Fruit fly (Drosophila melanogaster) whole organism, prepupa: ENCODE data around the gene Uba2.

Experiments
- CG10631 ChIP-seq: fragments of 200-800 bp; sonication (Bioruptor generic); optimal IDR thresholded peaks from 2 replicates; lab custom pipeline; 2016; ENCODE audit warnings: missing biosample characterization, missing genetic modification characterization
- CG10669 ChIP-seq: fragments of 200-800 bp; sonication (Bioruptor generic); optimal IDR thresholded peaks from 3 replicates; lab custom pipeline; 2018; ENCODE audit warnings: missing biosample characterization, mild to moderate bottlenecking, missing genetic modification characterization, moderate library complexity
- CG11294 ChIP-seq: fragments of 200-800 bp; sonication (Bioruptor generic); IDR thresholded peaks from 2 replicates; pipeline ENCODE4 v1.3.6; 2022; ENCODE audit warnings: missing biosample characterization, missing genetic modification characterization
- CG11762 ChIP-seq: fragments of 200-800 bp; sonication (Bioruptor generic); optimal IDR thresholded peaks from 3 replicates; lab custom pipeline; 2016; ENCODE audit warnings: missing biosample characterization, missing genetic modification characterization; ENCODE audit not compliant: insufficient read depth
- CG11902 ChIP-seq: fragments of 200-800 bp; sonication (Bioruptor generic); optimal IDR thresholded peaks from 3 replicates; lab custom pipeline; 2016; ENCODE audit warnings: missing biosample characterization, missing genetic modification characterization
- CG15336 ChIP-seq: fragments of 200-800 bp; sonication (Bioruptor generic); IDR thresholded peaks from 2 replicates; pipeline ENCODE4 v1.3.6; 2022; ENCODE audit warnings: missing biosample characterization, missing genetic modification characterization
- CG1621 ChIP-seq: fragments of 200-800 bp; sonication (Bioruptor generic); optimal IDR thresholded peaks from 3 replicates; lab custom pipeline; 2018; ENCODE audit warnings: missing biosample characterization, mild to moderate bottlenecking, missing genetic modification characterization
- CG16779 ChIP-seq: fragments of 200-800 bp; sonication (Bioruptor generic); optimal IDR thresholded peaks from 3 replicates; lab custom pipeline; 2017; ENCODE audit warnings: missing biosample characterization, mild to moderate bottlenecking, missing genetic modification characterization
- CG3032 ChIP-seq: fragments of 200-800 bp; optimal IDR thresholded peaks from 2 replicates; lab custom pipeline; 2019; ENCODE audit warnings: missing biosample characterization, mild to moderate bottlenecking, missing genetic modification characterization, moderate library complexity
- CG31627 ChIP-seq: fragments of 200-800 bp; sonication (Bioruptor generic); optimal IDR thresholded peaks from 3 replicates; lab custom pipeline; 2016; ENCODE audit warnings: missing biosample characterization, missing genetic modification characterization
- CG32006 ChIP-seq: fragments of 200-800 bp; sonication (Bioruptor generic); optimal IDR thresholded peaks from 3 replicates; lab custom pipeline; 2017; ENCODE audit warnings: missing biosample characterization, mild to moderate bottlenecking, missing genetic modification characterization
- CG34406 ChIP-seq: fragments of 200-800 bp; sonication (Bioruptor generic); optimal IDR thresholded peaks from 3 replicates; lab custom pipeline; 2016; ENCODE audit warnings: missing biosample characterization, missing genetic modification characterization
- CG3919 ChIP-seq: fragments of 200-800 bp; sonication (Bioruptor generic); optimal IDR thresholded peaks from 3 replicates; lab custom pipeline; 2016; ENCODE audit warnings: missing biosample characterization, missing genetic modification characterization
- CG6163 ChIP-seq: fragments of 200-800 bp; sonication (Bioruptor generic); IDR thresholded peaks from 3 replicates; pipeline ENCODE4 v1.3.6; 2022; ENCODE audit warnings: missing biosample characterization, missing genetic modification characterization
- CG6276 ChIP-seq: fragments of 200-800 bp; sonication (Bioruptor generic); optimal IDR thresholded peaks from 2 replicates; lab custom pipeline; 2017; ENCODE audit warnings: missing biosample characterization, mild to moderate bottlenecking, missing genetic modification characterization
- CG6792 ChIP-seq: fragments of 200-800 bp; sonication (Bioruptor generic); optimal IDR thresholded peaks from 3 replicates; lab custom pipeline; 2016; ENCODE audit warnings: missing biosample characterization, missing genetic modification characterization
- CG6808 ChIP-seq: fragments of 200-800 bp; sonication (Bioruptor generic); optimal IDR thresholded peaks from 3 replicates; lab custom pipeline; 2017; ENCODE audit warnings: missing biosample characterization, missing genetic modification characterization, mild to moderate bottlenecking, moderate library complexity, missing genetic modification reagents
- CG8632 ChIP-seq: fragments of 200-800 bp; sonication (Bioruptor generic); optimal IDR thresholded peaks from 3 replicates; lab custom pipeline; 2016; ENCODE audit warnings: missing biosample characterization, missing genetic modification characterization
- CG9139 ChIP-seq: fragments of 200-800 bp; sonication (Bioruptor generic); optimal IDR thresholded peaks from 3 replicates; lab custom pipeline; 2017; ENCODE audit warnings: missing biosample characterization, mild to moderate bottlenecking, missing genetic modification characterization
- Eip78C ChIP-seq: fragments of 200-800 bp; sonication (Bioruptor generic); peaks from one replicate; lab custom pipeline; 2016; ENCODE audit warnings: missing biosample characterization, missing genetic modification characterization
- Eip93F ChIP-seq: fragments of 200-800 bp; sonication (Bioruptor generic); optimal IDR thresholded peaks from 2 replicates; lab custom pipeline; 2016; ENCODE audit warnings: missing biosample characterization, mild to moderate bottlenecking, missing genetic modification characterization
- Ets21C ChIP-seq: fragments of 200-800 bp; sonication (Bioruptor generic); optimal IDR thresholded peaks from 3 replicates; lab custom pipeline; 2016; ENCODE audit warnings: missing biosample characterization, missing genetic modification characterization
- Ets96B ChIP-seq: fragments of 200-800 bp; optimal IDR thresholded peaks from 2 replicates; lab custom pipeline; 2019; ENCODE audit warnings: missing biosample characterization, mild to moderate bottlenecking, missing genetic modification characterization, moderate library complexity
- Hr4 ChIP-seq: fragments of 200-800 bp; sonication (Bioruptor generic); optimal IDR thresholded peaks from 3 replicates; lab custom pipeline; 2016; ENCODE audit warnings: missing biosample characterization, missing genetic modification characterization
- Met ChIP-seq: fragments of 200-800 bp; sonication (Bioruptor generic); optimal IDR thresholded peaks from 3 replicates; lab custom pipeline; 2016; ENCODE audit warnings: missing biosample characterization, missing genetic modification characterization
- OdsH ChIP-seq: fragments of 200-800 bp; sonication (Bioruptor generic); optimal IDR thresholded peaks from 3 replicates; lab custom pipeline; 2016; ENCODE audit warnings: missing biosample characterization, missing genetic modification characterization
- Smox ChIP-seq: fragments of 200-800 bp; sonication (Bioruptor generic); optimal IDR thresholded peaks from 3 replicates; lab custom pipeline; 2016; ENCODE audit warnings: missing biosample characterization, missing genetic modification characterization
- Sox14 ChIP-seq: fragments of 200-800 bp; sonication (Bioruptor generic); optimal IDR thresholded peaks from 3 replicates; lab custom pipeline; 2016; ENCODE audit warnings: missing biosample characterization, missing genetic modification characterization
- achi ChIP-seq: fragments of 200-800 bp; sonication (Bioruptor generic); optimal IDR thresholded peaks from 3 replicates; lab custom pipeline; 2016; ENCODE audit warnings: missing biosample characterization, missing genetic modification characterization
- acj6 ChIP-seq: fragments of 200-800 bp; sonication (Bioruptor generic); optimal IDR thresholded peaks from 3 replicates; lab custom pipeline; 2016; ENCODE audit warnings: missing biosample characterization, missing genetic modification characterization
- cyc ChIP-seq: fragments of 200-800 bp; sonication (Bioruptor generic); optimal IDR thresholded peaks from 3 replicates; lab custom pipeline; 2016; ENCODE audit warnings: missing biosample characterization, missing genetic modification characterization
- dsx ChIP-seq: fragments of 200-800 bp; optimal IDR thresholded peaks from 3 replicates; lab custom pipeline; 2019; ENCODE audit warnings: missing biosample characterization, mild to moderate bottlenecking, missing genetic modification characterization, moderate library complexity; ENCODE audit not compliant: poor library complexity, severe bottlenecking
- eg ChIP-seq: fragments of 200-800 bp; sonication (Bioruptor generic); IDR thresholded peaks from 3 replicates; pipeline ENCODE4 v1.3.6; 2022; ENCODE audit warnings: missing biosample characterization, missing genetic modification characterization
- esn ChIP-seq: fragments of 200-800 bp; sonication (Bioruptor generic); optimal IDR thresholded peaks from 2 replicates; lab custom pipeline; 2016; ENCODE audit warnings: missing biosample characterization, mild to moderate bottlenecking, missing genetic modification characterization, moderate library complexity
- fkh ChIP-seq: fragments of 200-800 bp; sonication (Bioruptor generic); optimal IDR thresholded peaks from 3 replicates; lab custom pipeline; 2017; ENCODE audit warnings: missing biosample characterization, mild to moderate bottlenecking, missing genetic modification characterization, moderate library complexity
- lz ChIP-seq: fragments of 200-800 bp; sonication (Bioruptor generic); optimal IDR thresholded peaks from 3 replicates; lab custom pipeline; 2016; ENCODE audit warnings: missing biosample characterization, missing genetic modification characterization
- net ChIP-seq: fragments of 200-800 bp; sonication (Bioruptor generic); optimal IDR thresholded peaks from 3 replicates; lab custom pipeline; 2016; ENCODE audit warnings: missing biosample characterization, missing genetic modification characterization
- pdm3 ChIP-seq: fragments of 200-800 bp; sonication (Bioruptor generic); optimal IDR thresholded peaks from 3 replicates; lab custom pipeline; 2016; ENCODE audit warnings: missing biosample characterization, missing genetic modification characterization
- spab ChIP-seq: fragments of 200-800 bp; sonication (Bioruptor generic); optimal IDR thresholded peaks from 2 replicates; lab custom pipeline; 2017; ENCODE audit warnings: missing biosample characterization, mild to moderate bottlenecking, missing genetic modification characterization, missing genetic modification reagents
- ss ChIP-seq, 2 experiments: fragments of 200-800 bp; sonication (Bioruptor generic); optimal IDR thresholded peaks; 2 replicates in 1 of 2; 3 replicates in 1 of 2; lab custom pipeline; 2017 to 2018; ENCODE audit warnings: mild to moderate bottlenecking in 2 of 2, missing biosample characterization in 2 of 2, missing genetic modification characterization in 2 of 2, moderate library complexity in 1 of 2
- svp ChIP-seq: fragments of 200-800 bp; sonication (Bioruptor generic); peaks from one replicate; lab custom pipeline; 2016; ENCODE audit warnings: missing biosample characterization, missing genetic modification characterization
- topi ChIP-seq: fragments of 200-800 bp; sonication (Bioruptor generic); optimal IDR thresholded peaks from 3 replicates; lab custom pipeline; 2016; ENCODE audit warnings: missing biosample characterization, missing genetic modification characterization
- vri ChIP-seq: fragments of 200-800 bp; sonication (Bioruptor generic); optimal IDR thresholded peaks from 3 replicates; lab custom pipeline; 2016; ENCODE audit warnings: missing biosample characterization, mild to moderate bottlenecking, missing genetic modification characterization

Uba2 gene

dm6 chr3L:8157079-8157478 is 29.5 kb upstream of the Uba2 start (continued):
- TF ChIP-seq fkh (no peak), vri (GFP tag; lab: Kevin White, UChicago) (peak; percentile 24), CG31627 (GFP tag; lab: Kevin White, UChicago) (peak; percentile 58), CG8632 (GFP tag; lab: Kevin White, UChicago) (peak; percentile 62), CG9139 (GFP tag; lab: Kevin White, UChicago) (peak; percentile 21), CG11294 (GFP tag; lab: Robert Waterston, UW) (no peak), CG11762 (GFP tag; lab: Kevin White, UChicago) (peak; percentile 41)
- TF ChIP-seq, all 60 proteins: peak for 38

dm6 chr3L:8156199-8156598 is 28.6 kb upstream of the Uba2 start:
- no peak for TF ChIP-seq Ets21C (GFP tag; lab: Kevin White, UChicago)
- TF ChIP-seq Hr4 (GFP tag; lab: Kevin White, UChicago) = peak; percentile 15
- TF ChIP-seq ss (GFP tag; optimal IDR thresholded peaks at IDR 0.05; lab: Kevin White, UChicago) = peak in 1 of 2 experiments; percentile 22
- peak; percentile 42 for TF ChIP-seq CG3919
- TF ChIP-seq CG6163 (GFP tag; lab: Robert Waterston, UW) = peak; percentile 68
- TF ChIP-seq eg (GFP tag; lab: Robert Waterston, UW) = peak; percentile 44; the same call in 1 of the 3 replicates
- peak; percentile 75 for TF ChIP-seq svp
- no peak for TF ChIP-seq CG6792
- no peak for TF ChIP-seq CG16779 (tag; lab: Kevin White, UChicago)
- peak; percentile 34 for TF ChIP-seq CG3032 (tag; lab: Kevin White, UChicago)
- peak; percentile 11 for TF ChIP-seq cyc (GFP tag; lab: Kevin White, UChicago)
- peak; percentile 31 for TF ChIP-seq pdm3 (GFP tag; lab: Kevin White, UChicago)
- TF ChIP-seq CG34406 (GFP tag; lab: Kevin White, UChicago) = peak; percentile 45
- TF ChIP-seq vri (GFP tag; lab: Kevin White, UChicago) = no peak
- TF ChIP-seq CG1621 (tag; lab: Kevin White, UChicago) = no peak
- peak; percentile 22 for TF ChIP-seq topi (GFP tag; lab: Kevin White, UChicago)
- peak; percentile 29 for TF ChIP-seq Met (GFP tag; lab: Kevin White, UChicago)
- peak; percentile 29 for TF ChIP-seq CG8632 (GFP tag; lab: Kevin White, UChicago)
- no peak for TF ChIP-seq CG10631
- TF ChIP-seq dsx (GFP tag; lab: Kevin White, UChicago) = no peak
- peak; percentile 16 for TF ChIP-seq CG10669
- no peak for TF ChIP-seq spab (GFP tag; lab: Kevin White, UChicago)
- TF ChIP-seq CG6808 = no peak
- no peak for TF ChIP-seq Sox14
- peak; percentile 22 for TF ChIP-seq CG32006
- TF ChIP-seq acj6 (GFP tag; lab: Kevin White, UChicago) = peak; percentile 28
- peak; percentile 17 for TF ChIP-seq OdsH (GFP tag; lab: Kevin White, UChicago)
- no peak for TF ChIP-seq achi (GFP tag; lab: Kevin White, UChicago)
- TF ChIP-seq Eip78C (GFP tag; lab: Kevin White, UChicago) = peak; percentile 78
- TF ChIP-seq esn (GFP tag; lab: Kevin White, UChicago) = peak; percentile 21
- TF ChIP-seq Ets96B (tag; lab: Kevin White, UChicago) = peak; percentile 1
- peak; percentile 36 for TF ChIP-seq CG6276 (GFP tag; lab: Kevin White, UChicago)
- no peak for TF ChIP-seq CG11294 (GFP tag; lab: Robert Waterston, UW)
- TF ChIP-seq net (GFP tag; lab: Kevin White, UChicago) = peak; percentile 15
- TF ChIP-seq CG15336 (GFP tag; lab: Robert Waterston, UW) = peak; percentile 41; the same call in 1 of the 2 replicates
- no peak for TF ChIP-seq Eip93F (GFP tag; lab: Kevin White, UChicago)
- TF ChIP-seq lz (GFP tag; lab: Kevin White, UChicago) = peak; percentile 23
- TF ChIP-seq Smox (GFP tag; lab: Kevin White, UChicago) = peak; percentile 12
- TF ChIP-seq CG11902 (GFP tag; lab: Kevin White, UChicago) = no peak
- TF ChIP-seq, all 60 proteins: peak for 25
